Worm (Caenorhabditis elegans): ENCODE data around the gene C26E6.12.

C26E6.12 gene

ce11 chrIII:4895313-4895712, 36.7 kb downstream of the C26E6.12 start:
- TF ChIP-seq klf-2 (GFP tag; conservative IDR thresholded peaks at IDR 0.05) (no peak), ztf-29 (GFP tag; IDR thresholded peaks at IDR 0.05) (no peak), flt-1 (GFP tag; IDR thresholded peaks at IDR 0.05) (no peak), cog-1 (tag; optimal IDR thresholded peaks at IDR 0.05) (no peak), T22C8.4 (GFP tag; IDR thresholded peaks at IDR 0.05) (no peak), tab-1 (GFP tag; IDR thresholded peaks at IDR 0.05) (no peak), ztf-23 (GFP tag; IDR thresholded peaks at IDR 0.05) (no peak), med-1 (GFP tag; optimal IDR thresholded peaks at IDR 0.05; ENCODE audit: insufficient read depth) (no peak), ref-1 (GFP tag; conservative IDR thresholded peaks at IDR 0.05) (no peak)

- TF ChIP-seq ztf-23 (GFP tag; IDR thresholded peaks at IDR 0.05), result no peak
- no peak for TF ChIP-seq tab-1 (GFP tag; IDR thresholded peaks at IDR 0.05)
- TF ChIP-seq klf-2 (GFP tag; conservative IDR thresholded peaks at IDR 0.05), result no peak
- TF ChIP-seq med-1 (GFP tag; optimal IDR thresholded peaks at IDR 0.05; ENCODE audit: insufficient read depth), result no peak
- TF ChIP-seq cog-1 (tag; optimal IDR thresholded peaks at IDR 0.05), result no peak
Measured at ce11 chrIII:4893540-4893939, 38.5 kb downstream of the C26E6.12 start, which contains the start of gene F26F4.6. TSS of gene F26F4.6 (minus strand) at chrIII:4893640.

ce11 chrIII:4890997-4891396, 41.1 kb downstream of the C26E6.12 start, which contains the start of gene F26F4.5:
TSS of gene F26F4.5 (minus strand) at chrIII:4891252.
- TF ChIP-seq flt-1 (GFP tag; IDR thresholded peaks at IDR 0.05) (no peak), ztf-29 (GFP tag; IDR thresholded peaks at IDR 0.05) (no peak), med-1 (GFP tag; optimal IDR thresholded peaks at IDR 0.05; ENCODE audit: insufficient read depth) (no peak), ref-1 (GFP tag; conservative IDR thresholded peaks at IDR 0.05) (no peak), tab-1 (GFP tag; IDR thresholded peaks at IDR 0.05) (no peak), ztf-23 (GFP tag; IDR thresholded peaks at IDR 0.05) (no peak), T22C8.4 (GFP tag; IDR thresholded peaks at IDR 0.05) (no peak), cog-1 (tag; optimal IDR thresholded peaks at IDR 0.05) (no peak), klf-2 (GFP tag; conservative IDR thresholded peaks at IDR 0.05) (no peak)

- TF ChIP-seq ztf-23 (GFP tag; IDR thresholded peaks at IDR 0.05), result no peak
- no peak for TF ChIP-seq ref-1 (GFP tag; conservative IDR thresholded peaks at IDR 0.05)
- no peak for TF ChIP-seq med-1 (GFP tag; optimal IDR thresholded peaks at IDR 0.05; ENCODE audit: insufficient read depth)
- TF ChIP-seq ztf-29 (GFP tag; IDR thresholded peaks at IDR 0.05), result no peak
- no peak for TF ChIP-seq T22C8.4 (GFP tag; IDR thresholded peaks at IDR 0.05)
Measured at ce11 chrIII:4887291-4887690, 44.8 kb downstream of the C26E6.12 start, which contains the start of gene clec-6. TSS of gene clec-6 (minus strand) at chrIII:4887444.

- no peak for TF ChIP-seq ztf-23 (GFP tag; IDR thresholded peaks at IDR 0.05)
- no peak for TF ChIP-seq tab-1 (GFP tag; IDR thresholded peaks at IDR 0.05)
- TF ChIP-seq flt-1 (GFP tag; IDR thresholded peaks at IDR 0.05), result no peak
- TF ChIP-seq klf-2 (GFP tag; conservative IDR thresholded peaks at IDR 0.05), result no peak
- TF ChIP-seq med-1 (GFP tag; optimal IDR thresholded peaks at IDR 0.05; ENCODE audit: insufficient read depth), result no peak
- TF ChIP-seq ztf-29 (GFP tag; IDR thresholded peaks at IDR 0.05), result no peak
- TF ChIP-seq ref-1 (GFP tag; conservative IDR thresholded peaks at IDR 0.05), result no peak
- no peak for TF ChIP-seq cog-1 (tag; optimal IDR thresholded peaks at IDR 0.05)
- no peak for TF ChIP-seq T22C8.4 (GFP tag; IDR thresholded peaks at IDR 0.05)
Measured at ce11 chrIII:4883429-4883828, 48.6 kb downstream of the C26E6.12 start, which contains the start of gene clec-5. TSS of gene clec-5 (minus strand) at chrIII:4883606.

- no peak for TF ChIP-seq med-1 (GFP tag; optimal IDR thresholded peaks at IDR 0.05; ENCODE audit: insufficient read depth)
- TF ChIP-seq T22C8.4 (GFP tag; IDR thresholded peaks at IDR 0.05), result no peak
- TF ChIP-seq ztf-29 (GFP tag; IDR thresholded peaks at IDR 0.05), result no peak
- no peak for TF ChIP-seq tab-1 (GFP tag; IDR thresholded peaks at IDR 0.05)
- no peak for TF ChIP-seq klf-2 (GFP tag; conservative IDR thresholded peaks at IDR 0.05)
- no peak for TF ChIP-seq flt-1 (GFP tag; IDR thresholded peaks at IDR 0.05)
- TF ChIP-seq ztf-23 (GFP tag; IDR thresholded peaks at IDR 0.05), result no peak
- TF ChIP-seq ref-1 (GFP tag; conservative IDR thresholded peaks at IDR 0.05), result no peak
- TF ChIP-seq cog-1 (tag; optimal IDR thresholded peaks at IDR 0.05), result no peak
Measured at ce11 chrIII:4881955-4882354, 50.1 kb downstream of the C26E6.12 start.

Measured in whole organism, midembryonic.